Worm (Caenorhabditis elegans) whole organism, early embryonic: ENCODE measurements around the gene mboa-7.

Source experiments
- ama-1 ChIP-seq: fragments of 150-350 bp; optimal IDR thresholded peaks from 2 replicates; lab custom pipeline; 2014
- ceh-13 ChIP-seq: fragments of 200-800 bp; sonication (Bioruptor generic); optimal IDR thresholded peaks from 2 replicates; lab custom pipeline; 2018; ENCODE audit warnings: mild to moderate bottlenecking, missing genetic modification characterization, missing compliant biosample characterization
- ceh-36 ChIP-seq: sonication (generic microtip); optimal IDR thresholded peaks from 2 replicates; lab custom pipeline; 2016; ENCODE audit warnings: missing genetic modification characterization, inconsistent platforms, missing compliant biosample characterization
- tra-4 ChIP-seq: sonication (generic microtip); optimal IDR thresholded peaks from 2 replicates; lab custom pipeline; 2017; ENCODE audit warnings: missing genetic modification characterization, missing compliant biosample characterization

ce11 chrX:10568385-10569149 is 44.2 kb upstream of the mboa-7 start:
- no peak for TF ChIP-seq ama-1 (lab: Kevin White, UChicago)
- no peak for TF ChIP-seq ceh-36 (tag; lab: Kevin White, UChicago)
- TF ChIP-seq ceh-13, result peak; percentile 9
- TF ChIP-seq tra-4 (tag; lab: Kevin White, UChicago), result no peak
